Worm (Caenorhabditis elegans) whole organism, L4 larva: Measurements from ENCODE around the gene pdfr-1.

Experiments
- Y105C5A.15 ChIP-seq: fragments of 200-800 bp; sonication (Bioruptor generic); IDR thresholded peaks from 2 replicates; pipeline ENCODE4 v1.3.6; 2022; ENCODE audit warnings: missing genetic modification characterization, missing compliant biosample characterization
- aly-2 ChIP-seq: sonication (generic microtip); optimal IDR thresholded peaks from 2 replicates; lab custom pipeline; 2018; ENCODE audit warnings: missing biosample characterization, missing genetic modification characterization
- ceh-82 ChIP-seq: sonication (generic microtip); optimal IDR thresholded peaks from 2 replicates; lab custom pipeline; 2017; ENCODE audit warnings: missing biosample characterization, missing genetic modification characterization
- dpl-1 ChIP-seq: fragments of 150-350 bp; optimal IDR thresholded peaks from 2 replicates; lab custom pipeline; 2014; ENCODE audit warnings: missing biosample characterization, missing genetic modification reagents, missing genetic modification characterization
- fkh-10 ChIP-seq: fragments of 150-350 bp; optimal IDR thresholded peaks from 2 replicates; lab custom pipeline; 2014; ENCODE audit warnings: missing biosample characterization, missing genetic modification reagents, missing genetic modification characterization
- lin-29 ChIP-seq: fragments of 200-800 bp; sonication (Bioruptor generic); IDR thresholded peaks from 2 replicates; pipeline ENCODE4 v1.3.6; 2022; ENCODE audit warnings: missing genetic modification reagents, missing genetic modification characterization, missing compliant biosample characterization
- nhr-77 ChIP-seq: fragments of 150-350 bp; optimal IDR thresholded peaks from 2 replicates; lab custom pipeline; 2014; ENCODE audit warnings: missing biosample characterization, missing genetic modification characterization
- pha-4 ChIP-seq, 2 experiments: fragments of 150-350 bp in 1 of 2; fragments of 200-800 bp in 1 of 2; sonication (Bioruptor generic) in 1 of 2; IDR thresholded peaks in 1 of 2; optimal IDR thresholded peaks in 1 of 2; 2 replicates each; pipeline versions ENCODE4 v1.3.6 to Lab custom; 2014 to 2022; ENCODE audit warnings: missing genetic modification characterization in 2 of 2, missing genetic modification reagents in 2 of 2, missing biosample characterization in 1 of 2, missing compliant biosample characterization in 1 of 2
- unc-39 ChIP-seq: sonication (generic microtip); optimal IDR thresholded peaks from 2 replicates; lab custom pipeline; 2017; ENCODE audit warnings: missing biosample characterization, missing genetic modification characterization

ce11 chrIII:6693285-6693684, 41.4 kb upstream of the pdfr-1 start:
- TF ChIP-seq dpl-1 (GFP tag; lab: Kevin White, UChicago) (no peak), fkh-10 (GFP tag; lab: Kevin White, UChicago) (no peak), ceh-82 (no peak), unc-39 (tag; lab: Kevin White, UChicago) (no peak), lin-29 (GFP tag; lab: Robert Waterston, UW) (no peak), nhr-77 (peak; percentile 71), Y105C5A.15 (GFP tag; lab: Robert Waterston, UW) (no peak), aly-2 (no peak), pha-4 (GFP tag; IDR thresholded peaks at IDR 0.05; lab: Robert Waterston, UW) (no peak), pha-4 (tag; optimal IDR thresholded peaks at IDR 0.05; lab: Kevin White, UChicago) (no peak)
